Worm (Caenorhabditis elegans): ENCODE measurements around the gene gmpr-1.

- TF ChIP-seq nhr-77 (tag; optimal IDR thresholded peaks at IDR 0.05), result no peak
- TF ChIP-seq tbx-2 (tag; optimal IDR thresholded peaks at IDR 0.05), result no peak
- no peak for TF ChIP-seq ama-1 (optimal IDR thresholded peaks at IDR 0.05)
- TF ChIP-seq lir-3 (tag; optimal IDR thresholded peaks at IDR 0.05; ENCODE audit: poor library complexity), result no peak
- TF ChIP-seq skn-1 (tag; optimal IDR thresholded peaks at IDR 0.05), result no peak
- TF ChIP-seq unc-130 (tag; optimal IDR thresholded peaks at IDR 0.05), result no peak
- no peak for TF ChIP-seq fkh-8 (tag; optimal IDR thresholded peaks at IDR 0.05)
- TF ChIP-seq fkh-10 (GFP tag; optimal IDR thresholded peaks at IDR 0.05), result no peak
- TF ChIP-seq sup-37 (GFP tag; optimal IDR thresholded peaks at IDR 0.05), result no peak
- no peak for TF ChIP-seq pqm-1 (tag; optimal IDR thresholded peaks at IDR 0.05)
- TF ChIP-seq nhr-12 (tag; optimal IDR thresholded peaks at IDR 0.05), result no peak
- no peak for TF ChIP-seq aly-2 (tag; optimal IDR thresholded peaks at IDR 0.05)
These were observed 45.5 kb upstream of the gmpr-1 start, which contains the start of gene Y47D7A.18 for ce11 chrV:4416710-4417109.
